Worm (Caenorhabditis elegans) whole organism, late embryonic: ENCODE results near the gene pqn-62.

ENCODE experiments used
- C08G9.2 ChIP-seq: sonication (generic microtip); optimal IDR thresholded peaks from 2 replicates; lab custom pipeline; 2016; ENCODE audit warnings: mild to moderate bottlenecking, missing genetic modification characterization, moderate library complexity, missing compliant biosample characterization
- K02D7.2 ChIP-seq: sonication (generic microtip); optimal IDR thresholded peaks from 2 replicates; lab custom pipeline; 2017; ENCODE audit warnings: mild to moderate bottlenecking, missing genetic modification characterization, missing compliant biosample characterization
- ahr-1 ChIP-seq: sonication (generic microtip); optimal IDR thresholded peaks from 2 replicates; lab custom pipeline; 2016; ENCODE audit warnings: missing genetic modification characterization, missing compliant biosample characterization
- ceh-14 ChIP-seq: sonication (generic microtip); optimal IDR thresholded peaks from 2 replicates; lab custom pipeline; 2016; ENCODE audit warnings: missing genotype, missing genetic modification characterization, missing compliant biosample characterization
- ceh-18 ChIP-seq: sonication (generic microtip); optimal IDR thresholded peaks from 2 replicates; lab custom pipeline; 2016; ENCODE audit warnings: missing genetic modification characterization, missing compliant biosample characterization
- ceh-19 ChIP-seq: fragments of 200-800 bp; sonication (Bioruptor generic); optimal IDR thresholded peaks from 2 replicates; lab custom pipeline; 2018; ENCODE audit warnings: mild to moderate bottlenecking, missing genetic modification characterization, missing compliant biosample characterization
- ceh-2 ChIP-seq: sonication (generic microtip); optimal IDR thresholded peaks from 2 replicates; lab custom pipeline; 2016; ENCODE audit warnings: missing genotype, missing genetic modification characterization, missing compliant biosample characterization
- ceh-31 ChIP-seq: sonication (generic microtip); optimal IDR thresholded peaks from 2 replicates; lab custom pipeline; 2016; ENCODE audit warnings: missing genetic modification characterization, missing compliant biosample characterization
- ceh-34 ChIP-seq: sonication (generic microtip); optimal IDR thresholded peaks from 2 replicates; lab custom pipeline; 2016; ENCODE audit warnings: mild to moderate bottlenecking, missing genetic modification characterization, missing compliant biosample characterization
- ceh-9 ChIP-seq: sonication (generic microtip); optimal IDR thresholded peaks from 2 replicates; lab custom pipeline; 2016; ENCODE audit warnings: mild to moderate bottlenecking, missing genetic modification characterization, inconsistent platforms, missing compliant biosample characterization
- che-1 ChIP-seq: sonication (generic microtip); optimal IDR thresholded peaks from 2 replicates; lab custom pipeline; 2016; ENCODE audit warnings: mild to moderate bottlenecking, missing genetic modification characterization, missing compliant biosample characterization
- elt-2 ChIP-seq: sonication (generic microtip); optimal IDR thresholded peaks from 2 replicates; lab custom pipeline; 2016; ENCODE audit warnings: missing genetic modification reagents, missing genetic modification characterization, missing compliant biosample characterization
- elt-4 ChIP-seq: sonication (generic microtip); optimal IDR thresholded peaks from 2 replicates; lab custom pipeline; 2016; ENCODE audit warnings: missing genetic modification characterization, missing compliant biosample characterization
- ets-4 ChIP-seq: sonication (generic microtip); optimal IDR thresholded peaks from 2 replicates; lab custom pipeline; 2016; ENCODE audit warnings: missing genetic modification characterization, missing compliant biosample characterization
- fkh-6 ChIP-seq: sonication (generic microtip); optimal IDR thresholded peaks from 2 replicates; lab custom pipeline; 2016; ENCODE audit warnings: missing genetic modification characterization, missing compliant biosample characterization
- hlh-15 ChIP-seq: sonication (generic microtip); optimal IDR thresholded peaks from 2 replicates; lab custom pipeline; 2016; ENCODE audit warnings: missing genetic modification characterization, missing compliant biosample characterization
- hlh-30 ChIP-seq: sonication (generic microtip); optimal IDR thresholded peaks from 2 replicates; lab custom pipeline; 2017; ENCODE audit warnings: antibody characterized with exemption, missing genetic modification characterization, missing compliant biosample characterization; ENCODE audit not compliant: insufficient read depth
- hlh-6 ChIP-seq: sonication (generic microtip); optimal IDR thresholded peaks from 2 replicates; lab custom pipeline; 2016; ENCODE audit warnings: missing genotype, missing genetic modification characterization, missing compliant biosample characterization
- hlh-8 ChIP-seq: sonication (generic microtip); optimal IDR thresholded peaks from 2 replicates; lab custom pipeline; 2016; ENCODE audit warnings: missing genotype, missing genetic modification characterization, missing compliant biosample characterization
- lim-6 ChIP-seq: sonication (generic microtip); optimal IDR thresholded peaks from 2 replicates; lab custom pipeline; 2016; ENCODE audit warnings: missing genetic modification characterization, missing compliant biosample characterization
- lin-11 ChIP-seq: fragments of 200-800 bp; sonication (Bioruptor generic); optimal IDR thresholded peaks from 2 replicates; lab custom pipeline; 2018; ENCODE audit warnings: mild to moderate bottlenecking, missing genetic modification characterization, missing compliant biosample characterization
- mec-3 ChIP-seq: sonication (generic microtip); optimal IDR thresholded peaks from 2 replicates; lab custom pipeline; 2016; ENCODE audit warnings: borderline replicate concordance, missing genetic modification characterization, missing compliant biosample characterization
- nfya-1 ChIP-seq: sonication (generic microtip); optimal IDR thresholded peaks from 2 replicates; lab custom pipeline; 2017; ENCODE audit warnings: missing genetic modification characterization, mild to moderate bottlenecking, missing compliant biosample characterization, antibody characterized with exemption, moderate library complexity
- nhr-232 ChIP-seq: sonication (generic microtip); optimal IDR thresholded peaks from 2 replicates; lab custom pipeline; 2016; ENCODE audit warnings: missing genetic modification characterization, missing compliant biosample characterization
- pag-3 ChIP-seq: sonication (generic microtip); optimal IDR thresholded peaks from 2 replicates; lab custom pipeline; 2016; ENCODE audit warnings: missing compliant biosample characterization, missing genetic modification characterization, borderline replicate concordance
- pax-1 ChIP-seq: fragments of 150-350 bp; optimal IDR thresholded peaks from 2 replicates; lab custom pipeline; 2014; ENCODE audit warnings: missing biosample characterization, missing genetic modification characterization
- pha-2 ChIP-seq: sonication (generic microtip); optimal IDR thresholded peaks from 2 replicates; lab custom pipeline; 2017; ENCODE audit warnings: mild to moderate bottlenecking, missing genetic modification characterization, missing compliant biosample characterization
- pqm-1 ChIP-seq: sonication (generic microtip); optimal IDR thresholded peaks from 2 replicates; lab custom pipeline; 2016; ENCODE audit warnings: missing genetic modification characterization, missing compliant biosample characterization
- ref-2 ChIP-seq: sonication (generic microtip); optimal IDR thresholded peaks from 2 replicates; lab custom pipeline; 2016; ENCODE audit warnings: missing genetic modification characterization, missing compliant biosample characterization
- sdc-2 ChIP-seq: sonication (generic microtip); optimal IDR thresholded peaks from 2 replicates; lab custom pipeline; 2016; ENCODE audit warnings: missing genotype, missing genetic modification characterization, missing compliant biosample characterization
- sox-4 ChIP-seq: sonication (generic microtip); optimal IDR thresholded peaks from 2 replicates; lab custom pipeline; 2017; ENCODE audit warnings: mild to moderate bottlenecking, missing genetic modification characterization, inconsistent platforms, missing compliant biosample characterization
- syd-9 ChIP-seq: sonication (generic microtip); optimal IDR thresholded peaks from 2 replicates; lab custom pipeline; 2016; ENCODE audit warnings: mild to moderate bottlenecking, missing genetic modification characterization, moderate library complexity, missing compliant biosample characterization
- ttx-3 ChIP-seq: sonication (generic microtip); optimal IDR thresholded peaks from 2 replicates; lab custom pipeline; 2016; ENCODE audit warnings: missing genetic modification reagents, missing genetic modification characterization, missing compliant biosample characterization
- unc-42 ChIP-seq: sonication (generic microtip); optimal IDR thresholded peaks from 2 replicates; lab custom pipeline; 2016; ENCODE audit warnings: missing genotype, missing genetic modification characterization, missing compliant biosample characterization
- unc-55 ChIP-seq: sonication (generic microtip); optimal IDR thresholded peaks from 2 replicates; lab custom pipeline; 2017; ENCODE audit warnings: missing biosample characterization, missing genetic modification reagents, missing genetic modification characterization
- unc-86 ChIP-seq: sonication (generic microtip); optimal IDR thresholded peaks from 2 replicates; lab custom pipeline; 2016; ENCODE audit warnings: missing genetic modification characterization, missing compliant biosample characterization
- zip-5 ChIP-seq: sonication (generic microtip); optimal IDR thresholded peaks from 2 replicates; lab custom pipeline; 2016; ENCODE audit warnings: missing genetic modification characterization, missing compliant biosample characterization

The pqn-62 gene

DNA sequence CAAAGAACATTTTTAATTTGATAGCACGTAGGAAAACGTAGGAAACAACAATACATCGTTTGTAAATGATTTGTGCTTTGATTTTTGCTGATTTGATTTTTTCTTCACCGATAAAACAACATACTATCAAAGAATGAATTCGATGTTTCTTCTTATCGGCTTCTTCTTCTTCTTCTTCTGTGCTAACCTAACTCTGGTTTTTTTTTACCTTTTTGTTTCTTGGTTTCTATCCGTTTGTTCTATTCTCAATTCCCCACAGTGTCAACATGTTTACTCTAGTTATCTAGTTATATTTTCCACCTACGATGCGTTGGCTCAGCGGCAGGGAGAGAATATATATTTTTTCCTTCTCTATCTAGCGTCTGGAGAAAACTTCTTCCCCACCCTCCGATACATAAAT lies 11.9 kb downstream of the pqn-62 start:
- no peak for TF ChIP-seq ets-4 (tag; lab: Kevin White, UChicago)
- TF ChIP-seq ceh-2 (tag; lab: Kevin White, UChicago), result no peak
- no peak for TF ChIP-seq ceh-9 (tag; lab: Kevin White, UChicago)
- TF ChIP-seq sox-4 (tag; lab: Kevin White, UChicago), result no peak
- TF ChIP-seq nhr-232 (tag; lab: Kevin White, UChicago), result no peak
- TF ChIP-seq zip-5, result no peak

DNA sequence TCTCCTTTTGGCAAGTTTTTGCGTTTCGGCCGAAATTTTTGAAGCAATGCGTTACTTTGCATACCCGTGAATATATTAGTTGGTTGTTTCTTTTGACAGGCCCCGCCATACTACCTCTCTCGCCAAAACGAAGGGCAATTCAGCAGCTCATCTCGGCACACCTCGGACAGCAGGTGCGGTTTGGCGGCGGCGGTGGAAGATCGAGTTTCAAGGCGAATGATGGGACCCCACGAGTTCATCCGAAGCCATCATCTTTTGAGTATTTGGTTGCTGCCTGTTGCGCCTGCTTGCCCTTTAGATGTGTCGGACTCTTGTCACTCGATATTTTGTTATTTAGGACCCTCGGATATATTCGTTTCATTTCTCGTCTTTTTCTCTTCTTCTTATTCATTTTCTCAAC lies 12.4 kb downstream of the pqn-62 start:
- TF ChIP-seq che-1 (tag; lab: Kevin White, UChicago), result no peak
- peak; percentile 88 for TF ChIP-seq ceh-34 (tag; lab: Kevin White, UChicago)
- TF ChIP-seq ceh-18 (tag; lab: Kevin White, UChicago), result peak; percentile 1
- TF ChIP-seq ets-4 (tag; lab: Kevin White, UChicago), result no peak
- TF ChIP-seq elt-4 (tag; lab: Kevin White, UChicago), result no peak
- peak; percentile 5 for TF ChIP-seq ceh-19 (GFP tag; lab: Kevin White, UChicago)
- no peak for TF ChIP-seq mec-3 (tag; lab: Kevin White, UChicago)
- no peak for TF ChIP-seq K02D7.2
- no peak for TF ChIP-seq sox-4 (tag; lab: Kevin White, UChicago)
- no peak for TF ChIP-seq syd-9 (tag; lab: Kevin White, UChicago)
- no peak for TF ChIP-seq nfya-1
- TF ChIP-seq hlh-15 (tag; lab: Kevin White, UChicago), result no peak
- TF ChIP-seq ttx-3 (tag; lab: Kevin White, UChicago), result no peak
- TF ChIP-seq, all 69 proteins: peak for 3

DNA sequence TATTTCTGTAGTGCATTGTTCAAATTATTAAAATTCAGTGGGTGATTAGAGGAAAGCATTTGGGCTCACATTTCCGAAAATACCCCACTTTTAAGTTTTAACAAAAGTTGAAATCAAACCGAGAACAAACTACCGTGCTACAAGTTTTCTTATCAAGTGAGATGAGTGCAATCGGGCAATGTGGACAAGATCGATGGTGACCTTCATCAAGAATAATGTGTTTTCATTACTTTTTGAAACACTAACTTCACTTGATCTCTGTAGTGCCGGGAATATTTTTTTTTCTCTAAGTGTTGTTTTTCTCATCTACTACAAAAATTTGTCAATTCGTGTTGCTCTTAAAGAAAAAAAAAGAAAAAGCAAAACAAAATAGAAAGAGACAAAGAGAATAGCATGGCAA lies 12.9 kb downstream of the pqn-62 start:
- no peak for TF ChIP-seq ceh-2 (tag; lab: Kevin White, UChicago)
- no peak for TF ChIP-seq pax-1 (tag; lab: Kevin White, UChicago)
- no peak for TF ChIP-seq ceh-18 (tag; lab: Kevin White, UChicago)
- no peak for TF ChIP-seq C08G9.2 (tag; lab: Kevin White, UChicago)
- no peak for TF ChIP-seq fkh-6 (tag; lab: Kevin White, UChicago)
- TF ChIP-seq K02D7.2, result no peak
- TF ChIP-seq ceh-14, result no peak
- no peak for TF ChIP-seq hlh-8
- TF ChIP-seq pqm-1 (tag; lab: Kevin White, UChicago), result no peak
- no peak for TF ChIP-seq unc-42 (tag; lab: Kevin White, UChicago)

DNA sequence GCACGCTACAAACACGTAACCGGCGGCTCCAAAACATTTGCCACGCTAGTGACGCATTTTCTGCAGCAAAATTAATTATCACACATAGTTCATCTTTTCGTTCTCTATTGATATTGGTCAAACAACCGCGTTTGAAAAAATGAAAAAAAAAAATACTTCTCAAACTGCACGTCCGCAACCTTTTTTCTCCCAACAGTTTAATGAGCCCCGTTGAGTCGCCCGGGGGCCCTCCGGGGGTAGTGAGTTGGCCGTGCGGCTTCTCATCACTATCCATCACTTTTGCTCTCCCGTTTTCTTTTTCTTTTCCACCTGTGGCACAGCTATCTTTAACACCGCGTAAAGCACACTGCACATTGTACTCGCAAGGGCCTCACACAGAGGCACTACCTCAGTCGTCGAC lies 13.5 kb downstream of the pqn-62 start:
- TF ChIP-seq zip-5 (no peak), hlh-6 (tag; lab: Kevin White, UChicago) (peak; percentile 25), ceh-31 (tag; lab: Kevin White, UChicago) (no peak), lim-6 (tag; lab: Kevin White, UChicago) (no peak), ahr-1 (no peak), sdc-2 (tag; lab: Kevin White, UChicago) (no peak), syd-9 (tag; lab: Kevin White, UChicago) (no peak), unc-86 (no peak), hlh-30 (tag; lab: Kevin White, UChicago) (no peak), ref-2 (tag; lab: Kevin White, UChicago) (no peak), pha-2 (no peak), elt-2 (tag; lab: Kevin White, UChicago) (no peak), ttx-3 (tag; lab: Kevin White, UChicago) (no peak), pag-3 (tag; lab: Kevin White, UChicago) (no peak), nfya-1 (no peak), unc-55 (GFP tag; lab: Kevin White, UChicago) (peak; percentile 23), C08G9.2 (tag; lab: Kevin White, UChicago) (no peak), pqm-1 (tag; lab: Kevin White, UChicago) (no peak), ceh-18 (tag; lab: Kevin White, UChicago) (peak; percentile 58), lin-11 (no peak)
